Fruit fly (Drosophila melanogaster) whole organism, embryonic: ENCODE data around the gene CG2157.
A peak's percentile ranks its signal among the peaks of the same experiment; 100 is the strongest.

ENCODE experiments used
- Atf-2 ChIP-seq: fragments of 200-800 bp; sonication (Bioruptor generic); optimal IDR thresholded peaks from 2 replicates; lab custom pipeline; 2016; ENCODE audit warnings: missing biosample characterization, missing genetic modification characterization
- CG10267 ChIP-seq: fragments of 200-800 bp; sonication (Bioruptor generic); optimal IDR thresholded peaks from 2 replicates; lab custom pipeline; 2018; ENCODE audit warnings: missing biosample characterization, mild to moderate bottlenecking, missing genetic modification characterization, moderate library complexity
- CG10366 ChIP-seq: fragments of 200-800 bp; sonication (Bioruptor generic); IDR thresholded peaks from 2 replicates; pipeline ENCODE4 v1.3.6; 2022; ENCODE audit warnings: missing biosample characterization, missing genetic modification characterization
- CG10543 ChIP-seq: fragments of 200-800 bp; sonication (Bioruptor generic); optimal IDR thresholded peaks from 3 replicates; lab custom pipeline; 2017; ENCODE audit warnings: missing biosample characterization, mild to moderate bottlenecking, missing genetic modification characterization, moderate library complexity
- CG10979 ChIP-seq: fragments of 200-800 bp; sonication (Bioruptor generic); optimal IDR thresholded peaks from 2 replicates; lab custom pipeline; 2018; ENCODE audit warnings: missing biosample characterization, mild to moderate bottlenecking, missing genetic modification characterization, moderate library complexity
- CG12769 ChIP-seq: fragments of 200-800 bp; sonication (Bioruptor generic); optimal IDR thresholded peaks from 2 replicates; lab custom pipeline; 2019; ENCODE audit warnings: missing biosample characterization, mild to moderate bottlenecking, missing genetic modification characterization, moderate library complexity
- CG13123 ChIP-seq: fragments of 200-800 bp; sonication (Bioruptor generic); optimal IDR thresholded peaks from 2 replicates; lab custom pipeline; 2016; ENCODE audit warnings: missing biosample characterization, missing genetic modification characterization
- CG14014 ChIP-seq: fragments of 200-800 bp; sonication (Bioruptor generic); IDR thresholded peaks from 2 replicates; pipeline ENCODE4 v1.3.6; 2022; ENCODE audit warnings: missing biosample characterization, missing genetic modification characterization
- CG18262 ChIP-seq: fragments of 200-800 bp; optimal IDR thresholded peaks from 3 replicates; lab custom pipeline; 2019; ENCODE audit warnings: missing biosample characterization, mild to moderate bottlenecking, missing genetic modification characterization, moderate library complexity
- CG2116 ChIP-seq: fragments of 200-800 bp; sonication (Bioruptor generic); optimal IDR thresholded peaks from 3 replicates; lab custom pipeline; 2018; ENCODE audit warnings: missing biosample characterization, mild to moderate bottlenecking, missing genetic modification characterization
- CG2120 ChIP-seq: fragments of 200-800 bp; sonication (Bioruptor generic); optimal IDR thresholded peaks from 3 replicates; lab custom pipeline; 2016; ENCODE audit warnings: missing biosample characterization, missing genetic modification characterization
- CG31441 ChIP-seq: fragments of 200-800 bp; sonication (Bioruptor generic); IDR thresholded peaks from 2 replicates; pipeline ENCODE4 v1.3.6; 2022; ENCODE audit warnings: missing biosample characterization, missing genetic modification characterization
- CG3847 ChIP-seq: fragments of 200-800 bp; sonication (Bioruptor generic); IDR thresholded peaks from 2 replicates; pipeline ENCODE4 v1.3.6; 2022; ENCODE audit warnings: missing biosample characterization, missing genetic modification characterization
- CG42726 ChIP-seq: fragments of 200-800 bp; sonication (Bioruptor generic); IDR thresholded peaks from 2 replicates; pipeline ENCODE4 v1.3.6; 2022; ENCODE audit warnings: missing biosample characterization, missing genetic modification characterization; ENCODE audit not compliant: partially characterized antibody
- CG6175 ChIP-seq: fragments of 200-800 bp; sonication (Bioruptor generic); IDR thresholded peaks from 3 replicates; pipeline ENCODE4 v1.3.6; 2022; ENCODE audit warnings: missing biosample characterization, missing genetic modification characterization
- CG7786 ChIP-seq: fragments of 200-800 bp; sonication (Bioruptor generic); optimal IDR thresholded peaks from 2 replicates; lab custom pipeline; 2016; ENCODE audit warnings: missing biosample characterization, missing genetic modification characterization
- CG9797 ChIP-seq: fragments of 200-800 bp; sonication (Bioruptor generic); optimal IDR thresholded peaks from 3 replicates; lab custom pipeline; 2018; ENCODE audit warnings: missing biosample characterization, mild to moderate bottlenecking, missing genetic modification characterization
- CG9876 ChIP-seq: fragments of 200-800 bp; sonication (Bioruptor generic); optimal IDR thresholded peaks from 2 replicates; lab custom pipeline; 2016; ENCODE audit warnings: missing biosample characterization, missing genetic modification characterization
- H15 ChIP-seq: fragments of 200-800 bp; sonication (Bioruptor generic); IDR thresholded peaks from 3 replicates; pipeline ENCODE4 v1.3.6; 2022; ENCODE audit warnings: missing biosample characterization, missing genetic modification characterization
- Hmr ChIP-seq: fragments of 200-800 bp; sonication (Bioruptor generic); optimal IDR thresholded peaks from 3 replicates; lab custom pipeline; 2017; ENCODE audit warnings: mild to moderate bottlenecking, missing biosample characterization, missing genetic modification reagents, missing genetic modification characterization
- Kr ChIP-seq: fragments of 200-800 bp; sonication (Bioruptor generic); optimal IDR thresholded peaks from 2 replicates; lab custom pipeline; 2017; ENCODE audit warnings: missing biosample characterization, mild to moderate bottlenecking, missing genetic modification characterization
- Side ChIP-seq: fragments of 200-800 bp; sonication (Bioruptor generic); optimal IDR thresholded peaks from 2 replicates; lab custom pipeline; 2016; ENCODE audit warnings: missing biosample characterization, missing genetic modification characterization
- Usf ChIP-seq: fragments of 200-800 bp; sonication (Bioruptor generic); optimal IDR thresholded peaks from 2 replicates; lab custom pipeline; 2017; ENCODE audit warnings: missing genotype, missing biosample characterization, missing genetic modification characterization
- ab ChIP-seq: fragments of 200-800 bp; sonication (Bioruptor generic); optimal IDR thresholded peaks from 2 replicates; lab custom pipeline; 2016; ENCODE audit warnings: missing biosample characterization, missing genetic modification characterization
- amos ChIP-seq: fragments of 200-800 bp; sonication (Bioruptor generic); IDR thresholded peaks from 2 replicates; pipeline ENCODE4 v1.3.6; 2022; ENCODE audit warnings: missing biosample characterization, missing genetic modification characterization; ENCODE audit not compliant: partially characterized antibody
- bab2 ChIP-seq: fragments of 200-800 bp; sonication (Bioruptor generic); optimal IDR thresholded peaks from 2 replicates; lab custom pipeline; 2016; ENCODE audit warnings: missing biosample characterization, missing genetic modification characterization
- danr ChIP-seq: fragments of 200-800 bp; sonication (Bioruptor generic); IDR thresholded peaks from 2 replicates; pipeline ENCODE4 v1.3.6; 2022; ENCODE audit warnings: missing biosample characterization, missing genetic modification characterization
- dati ChIP-seq: fragments of 200-800 bp; sonication (Bioruptor generic); IDR thresholded peaks from 2 replicates; pipeline ENCODE4 v1.3.6; 2022; ENCODE audit warnings: missing biosample characterization, missing genetic modification characterization
- dysf ChIP-seq: fragments of 200-800 bp; sonication (Bioruptor generic); IDR thresholded peaks from 3 replicates; pipeline ENCODE4 v1.3.6; 2022; ENCODE audit warnings: missing biosample characterization, missing genetic modification characterization
- emc ChIP-seq: fragments of 200-800 bp; sonication (Bioruptor generic); optimal IDR thresholded peaks from 2 replicates; lab custom pipeline; 2016; ENCODE audit warnings: missing biosample characterization, missing genetic modification characterization
- gsb-n ChIP-seq: fragments of 200-800 bp; sonication (Bioruptor generic); optimal IDR thresholded peaks from 3 replicates; lab custom pipeline; 2018; ENCODE audit warnings: missing biosample characterization, mild to moderate bottlenecking, missing genetic modification characterization
- hkb ChIP-seq, 2 experiments: fragments of 200-800 bp in 1 of 2; fragments of >200 bp in 1 of 2; sonication (Bioruptor generic) in 1 of 2; IDR thresholded peaks in 1 of 2; optimal IDR thresholded peaks in 1 of 2; 2 replicates each; pipeline versions ENCODE4 v1.3.6 to Lab custom; 2017 to 2022; ENCODE audit warnings: missing biosample characterization in 1 of 2, missing genetic modification characterization in 1 of 2
- jumu ChIP-seq: fragments of 200-800 bp; sonication (Bioruptor generic); optimal IDR thresholded peaks from 3 replicates; lab custom pipeline; 2016; ENCODE audit warnings: missing biosample characterization, missing genetic modification characterization
- ken ChIP-seq: fragments of 200-800 bp; sonication (Bioruptor generic); IDR thresholded peaks from 3 replicates; pipeline ENCODE4 v1.3.6; 2022; ENCODE audit warnings: missing biosample characterization, missing genetic modification characterization
- knrl ChIP-seq: fragments of 200-800 bp; sonication (Bioruptor generic); IDR thresholded peaks from 3 replicates; pipeline ENCODE4 v1.3.6; 2022; ENCODE audit warnings: missing biosample characterization, missing genetic modification characterization; ENCODE audit not compliant: partially characterized antibody
- nerfin-1 ChIP-seq: fragments of 200-800 bp; sonication (Bioruptor generic); optimal IDR thresholded peaks from 3 replicates; lab custom pipeline; 2019; ENCODE audit warnings: missing biosample characterization, mild to moderate bottlenecking, missing genetic modification characterization, moderate library complexity
- pan ChIP-seq, 4 experiments: fragments of >200 bp in 3 of 4; fragments of 200-800 bp in 1 of 4; sonication (Bioruptor generic) in 1 of 4; optimal IDR thresholded peaks in 3 of 4; IDR thresholded peaks in 1 of 4; 2 replicates each; pipeline versions ENCODE4 v1.3.6 to Lab custom; 2017 to 2022; ENCODE audit warnings: missing biosample characterization in 2 of 4, missing genetic modification characterization in 2 of 4, mixed read lengths in 1 of 4
- pnt ChIP-seq: fragments of 200-800 bp; sonication (Bioruptor generic); optimal IDR thresholded peaks from 3 replicates; lab custom pipeline; 2016; ENCODE audit warnings: missing biosample characterization, missing genetic modification characterization
- prd ChIP-seq, 3 experiments: fragments of >200 bp in 2 of 3; fragments of 200-800 bp in 1 of 3; sonication (Bioruptor generic) in 1 of 3; optimal IDR thresholded peaks in 2 of 3; IDR thresholded peaks in 1 of 3; 2 replicates in 2 of 3; 3 replicates in 1 of 3; pipeline versions ENCODE4 v1.3.6 to Lab custom; 2017 to 2022; ENCODE audit warnings: missing biosample characterization in 1 of 3, missing genetic modification characterization in 1 of 3
- pzg ChIP-seq: fragments of 200-800 bp; sonication (Bioruptor generic); optimal IDR thresholded peaks from 3 replicates; lab custom pipeline; 2018; ENCODE audit warnings: missing biosample characterization, mild to moderate bottlenecking, missing genetic modification characterization, moderate library complexity
- row ChIP-seq: fragments of 200-800 bp; sonication (Bioruptor generic); IDR thresholded peaks from 3 replicates; pipeline ENCODE4 v1.3.6; 2022; ENCODE audit warnings: missing biosample characterization, missing genetic modification characterization
- slp2 ChIP-seq: fragments of 200-800 bp; sonication (Bioruptor generic); optimal IDR thresholded peaks from 2 replicates; lab custom pipeline; 2016; ENCODE audit warnings: missing biosample characterization, missing genetic modification characterization
- so ChIP-seq: fragments of 200-800 bp; sonication (Bioruptor generic); IDR thresholded peaks from 3 replicates; pipeline ENCODE4 v1.3.6; 2022; ENCODE audit warnings: missing biosample characterization, missing genetic modification characterization
- stwl ChIP-seq: fragments of 200-800 bp; sonication (Bioruptor generic); optimal IDR thresholded peaks from 3 replicates; lab custom pipeline; 2018; ENCODE audit warnings: missing biosample characterization, mild to moderate bottlenecking, missing genetic modification characterization, moderate library complexity
- tap ChIP-seq: fragments of 200-800 bp; optimal IDR thresholded peaks from 3 replicates; lab custom pipeline; 2019; ENCODE audit warnings: missing biosample characterization, mild to moderate bottlenecking, missing genetic modification characterization, moderate library complexity
- tup ChIP-seq: fragments of 200-800 bp; sonication (Bioruptor generic); optimal IDR thresholded peaks from 2 replicates; lab custom pipeline; 2016; ENCODE audit warnings: missing biosample characterization, mild to moderate bottlenecking, missing genetic modification characterization, moderate library complexity
- unc-4 ChIP-seq: fragments of 200-800 bp; sonication (Bioruptor generic); IDR thresholded peaks from 2 replicates; pipeline ENCODE4 v1.3.6; 2022; ENCODE audit warnings: missing biosample characterization, missing genetic modification characterization; ENCODE audit not compliant: partially characterized antibody
- z ChIP-seq: fragments of 200-800 bp; sonication (Bioruptor generic); IDR thresholded peaks from 3 replicates; pipeline ENCODE4 v1.3.6; 2022; ENCODE audit warnings: missing biosample characterization, missing genetic modification characterization

The CG2157 gene

DNA sequence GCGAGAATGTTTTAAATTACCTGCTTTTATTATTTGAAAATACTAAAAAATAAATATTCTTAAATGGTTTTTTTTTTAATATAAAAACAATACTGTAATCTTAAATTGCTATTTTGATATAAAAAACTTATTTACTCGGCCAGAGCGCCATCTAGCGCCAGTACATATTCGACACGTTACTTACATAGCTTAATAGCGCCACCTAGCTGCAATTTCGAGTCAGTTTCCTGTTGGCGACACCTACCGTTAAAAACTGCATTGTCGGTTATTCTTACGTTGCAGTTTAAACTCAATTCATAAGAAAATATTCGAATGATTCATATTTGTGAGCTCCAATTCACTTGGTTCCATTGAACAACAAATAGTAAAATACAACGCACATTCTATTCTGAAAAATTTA, 36.7 kb upstream of the CG2157 start (continued):
- peak; percentile 59 for TF ChIP-seq pnt (GFP tag; lab: Kevin White, UChicago)
- peak; percentile 62 for TF ChIP-seq CG9876 (GFP tag; lab: Kevin White, UChicago)
- peak; percentile 44; the same call in 1 of the 2 replicates for TF ChIP-seq CG31441
- peak; percentile 1 for TF ChIP-seq emc (GFP tag; lab: Kevin White, UChicago)
- TF ChIP-seq CG10543 (GFP tag; lab: Kevin White, UChicago) = peak; percentile 22
- no peak for TF ChIP-seq ab
- peak; percentile 3 for TF ChIP-seq pzg (GFP tag; lab: Kevin White, UChicago)
- peak; percentile 66 for TF ChIP-seq bab2 (GFP tag; lab: Kevin White, UChicago)
- TF ChIP-seq hkb (optimal IDR thresholded peaks at IDR 0.05; lab: Kevin White, UChicago) = no peak
- peak; percentile 12; the same call in 1 of the 2 replicates for TF ChIP-seq hkb (GFP tag; IDR thresholded peaks at IDR 0.05; lab: Robert Waterston, UW)
- TF ChIP-seq prd (optimal IDR thresholded peaks at IDR 0.05; lab: Kevin White, UChicago) = no peak
- TF ChIP-seq prd (GFP tag; IDR thresholded peaks at IDR 0.05; lab: Robert Waterston, UW) = peak; percentile 64
- TF ChIP-seq CG9797 = no peak
- TF ChIP-seq tup (GFP tag; lab: Kevin White, UChicago) = no peak
- TF ChIP-seq Usf (GFP tag; lab: Kevin White, UChicago) = peak; percentile 20
- peak; percentile 37 for TF ChIP-seq slp2 (GFP tag; lab: Kevin White, UChicago)
- peak; percentile 46; the same call in 1 of the 3 replicates for TF ChIP-seq H15 (GFP tag; lab: Robert Waterston, UW)
- peak; percentile 55 for TF ChIP-seq Side (GFP tag; lab: Kevin White, UChicago)
- no peak for TF ChIP-seq so
- 0 out of 3 replicates have a peak, but pooled peaks have one; percentile 20 for TF ChIP-seq row (GFP tag; lab: Robert Waterston, UW)
- TF ChIP-seq gsb-n (tag; lab: Kevin White, UChicago) = peak; percentile 31
- no peak; the same call in 2 of the 3 replicates for TF ChIP-seq CG6175 (GFP tag; lab: Robert Waterston, UW)
- peak; percentile 64 for TF ChIP-seq CG10267 (tag; lab: Kevin White, UChicago)
- TF ChIP-seq pan (optimal IDR thresholded peaks at IDR 0.05; lab: Kevin White, UChicago) = no peak
- TF ChIP-seq pan (GFP tag; optimal IDR thresholded peaks at IDR 0.05 in 1 of 2, IDR thresholded peaks at IDR 0.05 in 1 of 2) = peak in 1 of 2 experiments; percentile 34
- 0 out of 2 replicates have a peak, but pooled peaks have one; percentile 6 for TF ChIP-seq dati (GFP tag; lab: Robert Waterston, UW)
- TF ChIP-seq ken (GFP tag; lab: Robert Waterston, UW) = peak; percentile 76
- peak; percentile 66 for TF ChIP-seq amos
- peak; percentile 82 for TF ChIP-seq CG42726 (GFP tag; lab: Robert Waterston, UW)
- TF ChIP-seq CG12769 (tag; lab: Kevin White, UChicago) = no peak
- TF ChIP-seq knrl = peak; percentile 38; the same call in 1 of the 3 replicates
- TF ChIP-seq Atf-2 (GFP tag; lab: Kevin White, UChicago) = peak; percentile 21
- TF ChIP-seq CG10979 (tag; lab: Kevin White, UChicago) = peak; percentile 33
- peak; percentile 32; the same call in 1 of the 2 replicates for TF ChIP-seq danr (GFP tag; lab: Robert Waterston, UW)
- no peak for TF ChIP-seq unc-4 (GFP tag; lab: Robert Waterston, UW)
- peak; percentile 17 for TF ChIP-seq CG7786 (GFP tag; lab: Kevin White, UChicago)
- no peak for TF ChIP-seq Kr (GFP tag; lab: Kevin White, UChicago)
- TF ChIP-seq CG14014 (GFP tag; lab: Robert Waterston, UW) = peak; percentile 63
- peak; percentile 48 for TF ChIP-seq CG2120 (GFP tag; lab: Kevin White, UChicago)
- peak; percentile 73 for TF ChIP-seq Hmr (GFP tag; lab: Kevin White, UChicago)
- TF ChIP-seq nerfin-1 (tag; lab: Kevin White, UChicago) = no peak
- peak; percentile 54 for TF ChIP-seq CG18262 (tag; lab: Kevin White, UChicago)
- peak; percentile 70 for TF ChIP-seq stwl
- peak; percentile 10 for TF ChIP-seq CG13123 (GFP tag; lab: Kevin White, UChicago)
- TF ChIP-seq jumu = peak; percentile 24
- TF ChIP-seq CG10366 = peak; percentile 55
- TF ChIP-seq tap = no peak
- TF ChIP-seq dysf (GFP tag; lab: Robert Waterston, UW) = peak; percentile 68; the same call in 2 of the 3 replicates
- peak; percentile 60 for TF ChIP-seq CG2116
- TF ChIP-seq z (GFP tag; lab: Robert Waterston, UW) = no peak
- peak; percentile 68 for TF ChIP-seq CG3847
